Worm (Caenorhabditis elegans) whole organism, midembryonic: ENCODE data around the gene C09B8.8.

Experiments
- flt-1 ChIP-seq: fragments of 200-800 bp; sonication (Bioruptor generic); IDR thresholded peaks from 2 replicates; pipeline ENCODE4 v1.3.6; 2022; ENCODE audit warnings: missing genetic modification characterization, missing compliant biosample characterization
- klf-2 ChIP-seq: fragments of 200-800 bp; sonication (Bioruptor generic); conservative IDR thresholded peaks from 2 replicates; pipeline ENCODE4 v1.3.6; 2022; ENCODE audit warnings: missing genetic modification reagents, missing genetic modification characterization, missing compliant biosample characterization

DNA sequence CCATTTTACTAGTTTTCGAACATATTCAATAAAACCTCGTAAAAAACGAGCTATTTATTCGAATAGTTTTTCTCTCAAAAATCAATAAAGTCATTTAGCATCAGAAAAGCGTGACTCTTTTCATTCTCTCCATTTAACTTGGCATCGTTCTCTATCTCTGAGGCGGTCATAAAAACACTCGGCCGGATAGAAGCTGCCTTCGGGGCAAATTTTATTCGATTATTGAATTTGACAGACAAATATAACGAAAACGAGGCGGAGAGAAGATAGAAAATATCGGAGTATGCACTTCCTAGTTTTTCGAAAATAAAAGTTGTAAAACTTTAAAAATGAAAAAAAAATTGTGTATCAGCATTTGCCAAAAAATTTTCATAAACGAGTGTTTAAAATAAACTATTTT, 40.1 kb upstream of the C09B8.8 start:
- TF ChIP-seq flt-1 (GFP tag; lab: Robert Waterston, UW) (no peak), klf-2 (GFP tag; lab: Robert Waterston, UW) (no peak)
